In the genomic region with DNA sequence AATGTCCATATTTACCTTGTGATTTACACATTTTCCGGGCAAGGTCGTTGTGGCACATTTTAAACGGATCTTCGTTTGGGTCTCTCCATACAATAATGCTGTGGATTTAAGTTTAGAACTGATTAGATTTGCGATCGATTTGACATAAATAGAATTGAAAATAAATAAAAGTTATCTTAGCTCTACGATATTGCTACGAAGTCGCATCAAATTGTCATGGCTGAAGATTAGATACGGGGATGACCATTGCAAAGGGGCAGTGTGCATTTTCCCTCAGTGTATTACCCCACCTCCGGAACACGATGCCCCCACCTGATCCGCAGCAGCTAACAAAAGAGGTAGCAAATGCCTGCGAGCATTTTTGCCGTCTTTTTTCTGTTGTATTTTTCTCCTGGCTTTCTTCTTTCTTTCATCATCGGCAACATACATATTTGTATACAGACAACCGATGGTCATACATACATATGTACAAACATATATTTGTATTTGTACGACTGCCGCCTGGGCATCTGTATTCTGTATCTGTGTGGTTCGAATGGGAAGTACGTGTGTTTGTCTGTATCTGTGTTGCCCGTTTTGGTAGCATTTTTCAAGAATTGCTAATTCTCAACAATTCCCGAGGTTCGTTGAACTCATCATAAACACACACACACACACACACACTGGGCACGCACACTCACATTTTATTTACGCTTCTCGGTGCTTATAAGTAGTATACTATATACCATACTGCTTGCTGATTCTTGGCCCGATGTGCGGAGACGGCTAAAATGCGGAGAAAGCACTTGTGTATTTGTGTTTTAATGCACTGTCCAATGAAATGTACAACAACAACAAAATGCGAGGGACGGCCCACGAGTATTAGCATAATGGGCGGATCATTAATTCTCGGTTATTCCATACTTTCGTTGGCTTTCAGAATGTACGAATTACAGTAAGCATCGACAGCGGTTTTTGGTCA, we compare ENCODE assay signal across 6 fruit fly cellular contexts.
A peak's percentile ranks its signal among the peaks of the same experiment; 100 is the strongest.
TF ChIP-seq lines count a peak whose summit lies in the region.

No protein-coding gene starts in this region.

- no peak for TF ChIP-seq CTCF in whole organism, embryonic (GFP tag; optimal IDR thresholded peaks at IDR 0.05; lab: Kevin White, UChicago)

TF ChIP-seq in whole organism, 6 proteins besides CTCF, POLR2A, EP300 and RAD21:
- TF ChIP-seq psq (optimal IDR thresholded peaks at IDR 0.05; lab: Kevin White, UChicago) (no peak), EcR (GFP tag; optimal IDR thresholded peaks at IDR 0.05; lab: Kevin White, UChicago) (peak; percentile 69 to 76), usp (GFP tag; optimal IDR thresholded peaks at IDR 0.05; lab: Kevin White, UChicago) (no peak), CG8478 (optimal IDR thresholded peaks at IDR 0.05; lab: Kevin White, UChicago) (no peak), Dll (optimal IDR thresholded peaks at IDR 0.05; lab: Kevin White, UChicago) (no peak), pan (optimal IDR thresholded peaks at IDR 0.05; lab: Kevin White, UChicago) (no peak)

TF ChIP-seq in whole organism, adult, 20 proteins besides CTCF, POLR2A, EP300 and RAD21:
- TF ChIP-seq tj (GFP tag; optimal IDR thresholded peaks at IDR 0.05; lab: Kevin White, UChicago): peak; percentile 95
- TF ChIP-seq CG33017 (tag; optimal IDR thresholded peaks at IDR 0.05; lab: Kevin White, UChicago): no peak

TF ChIP-seq in whole organism, embryonic, 481 proteins besides CTCF, POLR2A, EP300 and RAD21 (continues in another document):
- TF ChIP-seq Camta (GFP tag; optimal IDR thresholded peaks at IDR 0.05; lab: Kevin White, UChicago): no peak
- TF ChIP-seq CG8944 (GFP tag; optimal IDR thresholded peaks at IDR 0.05; lab: Kevin White, UChicago): no peak
- TF ChIP-seq NFAT (GFP tag; IDR thresholded peaks at IDR 0.05; lab: Robert Waterston, UW): no peak
- no peak for TF ChIP-seq croc (GFP tag; conservative IDR thresholded peaks at IDR 0.05; lab: Robert Waterston, UW)
- peak; percentile 88 for TF ChIP-seq cg (GFP tag; optimal IDR thresholded peaks at IDR 0.05; lab: Kevin White, UChicago)
- TF ChIP-seq vvl (GFP tag; IDR thresholded peaks at IDR 0.05; lab: Robert Waterston, UW): peak; percentile 12; the same call in 1 of the 2 replicates
- TF ChIP-seq Ravus (GFP tag; IDR thresholded peaks at IDR 0.05; lab: Robert Waterston, UW): no peak
- no peak for TF ChIP-seq h (optimal IDR thresholded peaks at IDR 0.05; lab: Kevin White, UChicago)
- TF ChIP-seq phol (tag; optimal IDR thresholded peaks at IDR 0.05; lab: Kevin White, UChicago): peak; percentile 23
- peak; percentile 60 for TF ChIP-seq Ets65A (GFP tag; lab: Kevin White, UChicago)
- peak; percentile 41 for TF ChIP-seq CG18262 (tag; optimal IDR thresholded peaks at IDR 0.05; lab: Kevin White, UChicago)
- no peak for TF ChIP-seq ssp (GFP tag; IDR thresholded peaks at IDR 0.05; lab: Robert Waterston, UW)
- no peak for TF ChIP-seq pan (optimal IDR thresholded peaks at IDR 0.05; lab: Kevin White, UChicago)
- TF ChIP-seq pan (GFP tag; optimal IDR thresholded peaks at IDR 0.05 in 1 of 2, IDR thresholded peaks at IDR 0.05 in 1 of 2): peak in 1 of 2 experiments; percentile 19
- peak; percentile 17 for TF ChIP-seq Sox102F (GFP tag; optimal IDR thresholded peaks at IDR 0.05; lab: Kevin White, UChicago)
- peak; percentile 26 for TF ChIP-seq Asciz (GFP tag; optimal IDR thresholded peaks at IDR 0.05; lab: Kevin White, UChicago)
- TF ChIP-seq Stat92E (GFP tag; optimal IDR thresholded peaks at IDR 0.05; lab: Kevin White, UChicago): peak in 1 of 3 experiments; percentile 24

TF ChIP-seq in whole organism, prepupa, 60 proteins besides CTCF, POLR2A, EP300 and RAD21 (continues in another document):
- TF ChIP-seq CG31627 (GFP tag; optimal IDR thresholded peaks at IDR 0.05; lab: Kevin White, UChicago): peak; percentile 47
- peak; percentile 59 for TF ChIP-seq esn (GFP tag; optimal IDR thresholded peaks at IDR 0.05; lab: Kevin White, UChicago)
- no peak for TF ChIP-seq CG8632 (GFP tag; optimal IDR thresholded peaks at IDR 0.05; lab: Kevin White, UChicago)
- no peak for TF ChIP-seq achi (GFP tag; optimal IDR thresholded peaks at IDR 0.05; lab: Kevin White, UChicago)
- no peak for TF ChIP-seq ss (GFP tag; optimal IDR thresholded peaks at IDR 0.05; lab: Kevin White, UChicago)
- no peak for TF ChIP-seq CG3032 (tag; optimal IDR thresholded peaks at IDR 0.05; lab: Kevin White, UChicago)
- peak; percentile 59 for TF ChIP-seq cyc (GFP tag; optimal IDR thresholded peaks at IDR 0.05; lab: Kevin White, UChicago)
- no peak for TF ChIP-seq net (GFP tag; optimal IDR thresholded peaks at IDR 0.05; lab: Kevin White, UChicago)
- TF ChIP-seq salr (GFP tag; optimal IDR thresholded peaks at IDR 0.05; lab: Kevin White, UChicago): peak in 1 of 2 experiments; percentile 43
- no peak for TF ChIP-seq Hr38 (GFP tag; optimal IDR thresholded peaks at IDR 0.05; lab: Kevin White, UChicago)
- no peak for TF ChIP-seq CG11902 (GFP tag; optimal IDR thresholded peaks at IDR 0.05; lab: Kevin White, UChicago)
- no peak for TF ChIP-seq CG7368 (GFP tag; optimal IDR thresholded peaks at IDR 0.05; lab: Kevin White, UChicago)
- no peak for TF ChIP-seq CG9139 (GFP tag; optimal IDR thresholded peaks at IDR 0.05; lab: Kevin White, UChicago)
- TF ChIP-seq pdm3 (GFP tag; optimal IDR thresholded peaks at IDR 0.05; lab: Kevin White, UChicago): peak; percentile 7
- TF ChIP-seq Eip78C (GFP tag; lab: Kevin White, UChicago): peak; percentile 59
- TF ChIP-seq fkh (GFP tag; optimal IDR thresholded peaks at IDR 0.05; lab: Kevin White, UChicago): peak; percentile 33
- TF ChIP-seq vri (GFP tag; optimal IDR thresholded peaks at IDR 0.05; lab: Kevin White, UChicago): peak; percentile 32
- peak; percentile 53 for TF ChIP-seq lz (GFP tag; optimal IDR thresholded peaks at IDR 0.05; lab: Kevin White, UChicago)
- TF ChIP-seq CG34406 (GFP tag; optimal IDR thresholded peaks at IDR 0.05; lab: Kevin White, UChicago): peak; percentile 19

TF ChIP-seq in whole organism, pupa, 21 proteins besides CTCF, POLR2A, EP300 and RAD21:
- TF ChIP-seq CG10348 (GFP tag; IDR thresholded peaks at IDR 0.05; lab: Robert Waterston, UW) (no peak), CG12605 (GFP tag; IDR thresholded peaks at IDR 0.05; lab: Robert Waterston, UW) (no peak), CG4496 (GFP tag; IDR thresholded peaks at IDR 0.05; lab: Robert Waterston, UW) (peak; percentile 15; the same call in 1 of the 3 replicates), CG8301 (tag; optimal IDR thresholded peaks at IDR 0.05; lab: Kevin White, UChicago) (peak; percentile 44), CG32121 (GFP tag; IDR thresholded peaks at IDR 0.05; lab: Robert Waterston, UW) (no peak), rn (GFP tag; IDR thresholded peaks at IDR 0.05; lab: Robert Waterston, UW) (no peak), D1 (tag; optimal IDR thresholded peaks at IDR 0.05; lab: Kevin White, UChicago) (no peak), CG14655 (GFP tag; optimal IDR thresholded peaks at IDR 0.05; lab: Kevin White, UChicago) (peak; percentile 60), Pif1A (GFP tag; optimal IDR thresholded peaks at IDR 0.05; lab: Kevin White, UChicago) (peak; percentile 20), CG15710 (tag; optimal IDR thresholded peaks at IDR 0.05; lab: Kevin White, UChicago) (no peak), Ets98B (GFP tag; IDR thresholded peaks at IDR 0.05; lab: Robert Waterston, UW) (peak; percentile 11; the same call in 1 of the 2 replicates), CG13204 (GFP tag; optimal IDR thresholded peaks at IDR 0.05; lab: Kevin White, UChicago) (no peak), CG17806 (tag; optimal IDR thresholded peaks at IDR 0.05; lab: Kevin White, UChicago) (no peak), CG8159 (tag; optimal IDR thresholded peaks at IDR 0.05; lab: Kevin White, UChicago) (no peak), CG34367 (tag; optimal IDR thresholded peaks at IDR 0.05; lab: Kevin White, UChicago) (no peak), gl (tag; optimal IDR thresholded peaks at IDR 0.05; lab: Kevin White, UChicago) (no peak), Pif1B (GFP tag; optimal IDR thresholded peaks at IDR 0.05; lab: Kevin White, UChicago) (no peak), fd96Ca (GFP tag; IDR thresholded peaks at IDR 0.05; lab: Robert Waterston, UW) (no peak; the same call in 2 of the 3 replicates), CG9948 (tag; optimal IDR thresholded peaks at IDR 0.05; lab: Kevin White, UChicago) (no peak), EcR (GFP tag; optimal IDR thresholded peaks at IDR 0.05; lab: Kevin White, UChicago) (peak; percentile 72), Snoo (tag; optimal IDR thresholded peaks at IDR 0.05; lab: Kevin White, UChicago) (peak; percentile 24)

TF ChIP-seq in whole organism, wandering third instar larva, 38 proteins besides CTCF, POLR2A, EP300 and RAD21 (continues in another document):
- TF ChIP-seq GATAd (GFP tag; optimal IDR thresholded peaks at IDR 0.05; lab: Kevin White, UChicago) (no peak), Myc (optimal IDR thresholded peaks at IDR 0.05; lab: Kevin White, UChicago) (no peak), pan (optimal IDR thresholded peaks at IDR 0.05; lab: Kevin White, UChicago) (no peak), Sp1 (GFP tag; optimal IDR thresholded peaks at IDR 0.05; lab: Kevin White, UChicago) (peak; percentile 16), Vsx2 (GFP tag; optimal IDR thresholded peaks at IDR 0.05; lab: Kevin White, UChicago; ENCODE audit: partially characterized antibody) (no peak), tai (GFP tag; optimal IDR thresholded peaks at IDR 0.05; lab: Kevin White, UChicago) (no peak), foxo (GFP tag; optimal IDR thresholded peaks at IDR 0.05; lab: Kevin White, UChicago) (peak in 1 of 2 experiments; percentile 39), Jra (GFP tag; optimal IDR thresholded peaks at IDR 0.05; lab: Kevin White, UChicago) (no peak), Hr78 (GFP tag; optimal IDR thresholded peaks at IDR 0.05; lab: Kevin White, UChicago) (no peak), woc (GFP tag; optimal IDR thresholded peaks at IDR 0.05; lab: Kevin White, UChicago) (peak; percentile 39), Rel (GFP tag; optimal IDR thresholded peaks at IDR 0.05; lab: Kevin White, UChicago) (no peak), Rel (tag; optimal IDR thresholded peaks at IDR 0.05; lab: Kevin White, UChicago) (peak; percentile 53), Mio (GFP tag; optimal IDR thresholded peaks at IDR 0.05; lab: Kevin White, UChicago) (no peak), dmrt93B (GFP tag; optimal IDR thresholded peaks at IDR 0.05; lab: Kevin White, UChicago) (no peak), sv (GFP tag; optimal IDR thresholded peaks at IDR 0.05; lab: Kevin White, UChicago) (no peak), rgr (GFP tag; optimal IDR thresholded peaks at IDR 0.05; lab: Kevin White, UChicago) (peak; percentile 20), br (GFP tag; optimal IDR thresholded peaks at IDR 0.05; lab: Kevin White, UChicago) (peak; percentile 21), sage (GFP tag; optimal IDR thresholded peaks at IDR 0.05; lab: Kevin White, UChicago) (no peak), h (GFP tag; optimal IDR thresholded peaks at IDR 0.05; lab: Kevin White, UChicago) (no peak), ey (GFP tag; optimal IDR thresholded peaks at IDR 0.05; lab: Kevin White, UChicago) (peak; percentile 37), CG9705 (GFP tag; optimal IDR thresholded peaks at IDR 0.05; lab: Kevin White, UChicago) (no peak), Dfd (GFP tag; optimal IDR thresholded peaks at IDR 0.05; lab: Kevin White, UChicago) (no peak), OdsH (GFP tag; optimal IDR thresholded peaks at IDR 0.05; lab: Kevin White, UChicago) (peak; percentile 12), Abd-B (GFP tag; optimal IDR thresholded peaks at IDR 0.05; lab: Kevin White, UChicago) (no peak)
